Fruit fly (Drosophila melanogaster) whole organism, embryonic: ENCODE data around the gene CG13386.
A peak's percentile ranks its signal among the peaks of the same experiment; 100 is the strongest.

ENCODE experiments used
- ATbp ChIP-seq: fragments of 200-800 bp; sonication (Bioruptor generic); optimal IDR thresholded peaks from 2 replicates; lab custom pipeline; 2017; ENCODE audit warnings: missing biosample characterization, mild to moderate bottlenecking, missing genetic modification characterization, missing genetic modification reagents
- Antp ChIP-seq: fragments of 200-800 bp; sonication (Bioruptor generic); optimal IDR thresholded peaks from 3 replicates; lab custom pipeline; 2016; ENCODE audit warnings: missing biosample characterization, missing genetic modification characterization
- Atf3 ChIP-seq: fragments of 200-800 bp; sonication (Bioruptor generic); optimal IDR thresholded peaks from 3 replicates; lab custom pipeline; 2016; ENCODE audit warnings: missing biosample characterization, missing genetic modification characterization
- CG10267 ChIP-seq: fragments of 200-800 bp; sonication (Bioruptor generic); optimal IDR thresholded peaks from 2 replicates; lab custom pipeline; 2018; ENCODE audit warnings: missing biosample characterization, mild to moderate bottlenecking, missing genetic modification characterization, moderate library complexity
- CG10462 ChIP-seq: fragments of 200-800 bp; sonication (Bioruptor generic); optimal IDR thresholded peaks from 2 replicates; lab custom pipeline; 2016; ENCODE audit warnings: missing biosample characterization, missing genetic modification characterization
- CG11247 ChIP-seq: fragments of 200-800 bp; sonication (Bioruptor generic); IDR thresholded peaks from 2 replicates; pipeline ENCODE4 v1.3.6; 2022; ENCODE audit warnings: missing biosample characterization, missing genetic modification characterization
- CG11695 ChIP-seq: fragments of 200-800 bp; sonication (Bioruptor generic); IDR thresholded peaks from 3 replicates; pipeline ENCODE4 v1.3.6; 2022; ENCODE audit warnings: missing biosample characterization, missing genetic modification characterization
- CG12104 ChIP-seq: fragments of 200-800 bp; sonication (Bioruptor generic); optimal IDR thresholded peaks from 3 replicates; lab custom pipeline; 2016; ENCODE audit warnings: missing biosample characterization, missing genetic modification characterization
- CG15514 ChIP-seq: fragments of 200-800 bp; sonication (Bioruptor generic); optimal IDR thresholded peaks from 3 replicates; lab custom pipeline; 2017; ENCODE audit warnings: missing biosample characterization, missing genetic modification characterization, mild to moderate bottlenecking, moderate library complexity, missing genetic modification reagents
- CG15601 ChIP-seq: fragments of 200-800 bp; sonication (Bioruptor generic); optimal IDR thresholded peaks from 3 replicates; lab custom pipeline; 2019; ENCODE audit warnings: missing biosample characterization, mild to moderate bottlenecking, missing genetic modification characterization, moderate library complexity
- CG1603 ChIP-seq: fragments of 200-800 bp; sonication (Bioruptor generic); optimal IDR thresholded peaks from 2 replicates; lab custom pipeline; 2019; ENCODE audit warnings: missing biosample characterization, mild to moderate bottlenecking, missing genetic modification characterization, moderate library complexity
- CG17361 ChIP-seq: fragments of 200-800 bp; sonication (Bioruptor generic); IDR thresholded peaks from 3 replicates; pipeline ENCODE4 v1.3.6; 2022; ENCODE audit warnings: missing biosample characterization, missing genetic modification characterization
- CG2120 ChIP-seq: fragments of 200-800 bp; sonication (Bioruptor generic); optimal IDR thresholded peaks from 3 replicates; lab custom pipeline; 2016; ENCODE audit warnings: missing biosample characterization, missing genetic modification characterization
- CG2202 ChIP-seq: fragments of 200-800 bp; sonication (Bioruptor generic); optimal IDR thresholded peaks from 2 replicates; lab custom pipeline; 2018; ENCODE audit warnings: missing biosample characterization, mild to moderate bottlenecking, missing genetic modification characterization
- CG3065 ChIP-seq: fragments of 200-800 bp; sonication (Bioruptor generic); optimal IDR thresholded peaks from 2 replicates; lab custom pipeline; 2016; ENCODE audit warnings: missing biosample characterization, missing genetic modification characterization
- CG32532 ChIP-seq: fragments of 200-800 bp; sonication (Bioruptor generic); IDR thresholded peaks from 2 replicates; pipeline ENCODE4 v1.3.6; 2022; ENCODE audit warnings: missing biosample characterization, missing genetic modification characterization
- CG3281 ChIP-seq: fragments of 200-800 bp; sonication (Bioruptor generic); optimal IDR thresholded peaks from 3 replicates; lab custom pipeline; 2017; ENCODE audit warnings: missing biosample characterization, mild to moderate bottlenecking, missing genetic modification characterization
- CG34224 ChIP-seq: fragments of 200-800 bp; sonication (Bioruptor generic); IDR thresholded peaks from 3 replicates; pipeline ENCODE4 v1.3.6; 2022; ENCODE audit warnings: missing biosample characterization, missing genetic modification characterization; ENCODE audit not compliant: partially characterized antibody
- CG5245 ChIP-seq: fragments of 200-800 bp; sonication (Bioruptor generic); optimal IDR thresholded peaks from 3 replicates; lab custom pipeline; 2016; ENCODE audit warnings: missing biosample characterization, missing genetic modification characterization
- CG8281 ChIP-seq: fragments of 200-800 bp; sonication (Bioruptor generic); optimal IDR thresholded peaks from 2 replicates; lab custom pipeline; 2018; ENCODE audit warnings: missing biosample characterization, mild to moderate bottlenecking, missing genetic modification characterization, moderate library complexity
- CG8388 ChIP-seq: fragments of 200-800 bp; sonication (Bioruptor generic); optimal IDR thresholded peaks from 2 replicates; lab custom pipeline; 2019; ENCODE audit warnings: missing biosample characterization, mild to moderate bottlenecking, missing genetic modification characterization, moderate library complexity
- CG9817 ChIP-seq: fragments of 200-800 bp; sonication (Bioruptor generic); optimal IDR thresholded peaks from 2 replicates; lab custom pipeline; 2018; ENCODE audit warnings: missing biosample characterization, mild to moderate bottlenecking, missing genetic modification characterization, moderate library complexity
- D19B ChIP-seq: fragments of 200-800 bp; sonication (Bioruptor generic); optimal IDR thresholded peaks from 2 replicates; lab custom pipeline; 2017; ENCODE audit warnings: missing biosample characterization, mild to moderate bottlenecking, missing genetic modification characterization
- Dbx ChIP-seq: fragments of 200-800 bp; sonication (Bioruptor generic); IDR thresholded peaks from 3 replicates; pipeline ENCODE4 v1.3.6; 2022; ENCODE audit warnings: missing biosample characterization, missing genetic modification characterization
- Dref ChIP-seq: fragments of 200-800 bp; sonication (Bioruptor generic); IDR thresholded peaks from 2 replicates; pipeline ENCODE4 v1.3.6; 2022; ENCODE audit warnings: missing biosample characterization, missing genetic modification characterization
- E2f1 ChIP-seq: fragments of 200-800 bp; sonication (Bioruptor generic); IDR thresholded peaks from 2 replicates; pipeline ENCODE4 v1.3.6; 2022; ENCODE audit warnings: missing biosample characterization, missing genetic modification characterization
- Hr3 ChIP-seq: fragments of 200-800 bp; sonication (Bioruptor generic); optimal IDR thresholded peaks from 3 replicates; lab custom pipeline; 2016; ENCODE audit warnings: missing biosample characterization, missing genetic modification characterization
- Lim3 ChIP-seq: fragments of 200-800 bp; sonication (Bioruptor generic); IDR thresholded peaks from 2 replicates; pipeline ENCODE4 v1.3.6; 2022; ENCODE audit warnings: missing biosample characterization, missing genetic modification characterization
- NFAT ChIP-seq: fragments of 200-800 bp; sonication (Bioruptor generic); IDR thresholded peaks from 2 replicates; pipeline ENCODE4 v1.3.6; 2022; ENCODE audit warnings: missing biosample characterization, missing genetic modification characterization
- Neu2 ChIP-seq: fragments of 200-800 bp; sonication (Bioruptor generic); optimal IDR thresholded peaks from 3 replicates; lab custom pipeline; 2016; ENCODE audit warnings: missing biosample characterization, missing genetic modification characterization, borderline replicate concordance
- Sox100B ChIP-seq: fragments of 200-800 bp; sonication (Bioruptor generic); optimal IDR thresholded peaks from 3 replicates; lab custom pipeline; 2018; ENCODE audit warnings: missing biosample characterization, mild to moderate bottlenecking, missing genetic modification characterization
- Spps ChIP-seq: fragments of 200-800 bp; sonication (Bioruptor generic); optimal IDR thresholded peaks from 2 replicates; lab custom pipeline; 2018; ENCODE audit warnings: missing biosample characterization, mild to moderate bottlenecking, missing genetic modification characterization
- Stat92E ChIP-seq, 3 experiments: fragments of >200 bp in 2 of 3; fragments of 200-800 bp in 1 of 3; sonication (Bioruptor generic) in 1 of 3; optimal IDR thresholded peaks; 2 replicates each; lab custom pipeline; 2017 to 2019; ENCODE audit warnings: missing biosample characterization in 3 of 3, missing genetic modification characterization in 3 of 3, mild to moderate bottlenecking in 1 of 3, moderate library complexity in 1 of 3
- TFAM ChIP-seq: fragments of 200-800 bp; sonication (Bioruptor generic); optimal IDR thresholded peaks from 2 replicates; lab custom pipeline; 2017; ENCODE audit warnings: missing biosample characterization, missing genetic modification characterization, inconsistent platforms
- ara ChIP-seq: fragments of 200-800 bp; sonication (Bioruptor generic); IDR thresholded peaks from 2 replicates; pipeline ENCODE4 v1.3.6; 2022; ENCODE audit warnings: missing biosample characterization, missing genetic modification characterization
- dimm ChIP-seq: fragments of 200-800 bp; sonication (Bioruptor generic); IDR thresholded peaks from 2 replicates; pipeline ENCODE4 v1.3.6; 2022; ENCODE audit warnings: missing biosample characterization, missing genetic modification characterization
- eyg ChIP-seq: fragments of 200-800 bp; sonication (Bioruptor generic); optimal IDR thresholded peaks from 3 replicates; lab custom pipeline; 2016; ENCODE audit warnings: missing biosample characterization, missing genetic modification characterization
- hb ChIP-seq: fragments of 200-800 bp; sonication (Bioruptor generic); IDR thresholded peaks from 3 replicates; pipeline ENCODE4 v1.3.6; 2022; ENCODE audit warnings: missing biosample characterization, missing genetic modification characterization; ENCODE audit not compliant: partially characterized antibody
- luna ChIP-seq: fragments of 200-800 bp; sonication (Bioruptor generic); optimal IDR thresholded peaks from 2 replicates; lab custom pipeline; 2016; ENCODE audit warnings: missing biosample characterization, missing genetic modification characterization
- mam ChIP-seq: fragments of 200-800 bp; sonication (Bioruptor generic); optimal IDR thresholded peaks from 3 replicates; lab custom pipeline; 2016; ENCODE audit warnings: missing biosample characterization, missing genetic modification characterization
- nerfin-1 ChIP-seq: fragments of 200-800 bp; sonication (Bioruptor generic); optimal IDR thresholded peaks from 3 replicates; lab custom pipeline; 2019; ENCODE audit warnings: missing biosample characterization, mild to moderate bottlenecking, missing genetic modification characterization, moderate library complexity
- nmo ChIP-seq: fragments of 200-800 bp; sonication (Bioruptor generic); optimal IDR thresholded peaks from 2 replicates; lab custom pipeline; 2018; ENCODE audit warnings: missing biosample characterization, mild to moderate bottlenecking, missing genetic modification characterization, moderate library complexity
- pb ChIP-seq: fragments of 200-800 bp; sonication (Bioruptor generic); optimal IDR thresholded peaks from 3 replicates; lab custom pipeline; 2016; ENCODE audit warnings: missing biosample characterization, missing genetic modification characterization
- pnt ChIP-seq: fragments of 200-800 bp; sonication (Bioruptor generic); optimal IDR thresholded peaks from 3 replicates; lab custom pipeline; 2016; ENCODE audit warnings: missing biosample characterization, missing genetic modification characterization
- sisA ChIP-seq: fragments of 200-800 bp; sonication (Bioruptor generic); IDR thresholded peaks from 2 replicates; pipeline ENCODE4 v1.3.6; 2022; ENCODE audit warnings: missing biosample characterization, missing genetic modification characterization
- sob ChIP-seq: fragments of 200-800 bp; sonication (Bioruptor generic); IDR thresholded peaks from 2 replicates; pipeline ENCODE4 v1.3.6; 2022; ENCODE audit warnings: missing biosample characterization, missing genetic modification characterization
- vnd ChIP-seq: fragments of 200-800 bp; sonication (Bioruptor generic); IDR thresholded peaks from 3 replicates; pipeline ENCODE4 v1.3.6; 2022; ENCODE audit warnings: missing biosample characterization, missing genetic modification characterization; ENCODE audit not compliant: partially characterized antibody
- zen ChIP-seq: fragments of 200-800 bp; sonication (Bioruptor generic); optimal IDR thresholded peaks from 3 replicates; lab custom pipeline; 2018; ENCODE audit warnings: missing biosample characterization, mild to moderate bottlenecking, missing genetic modification characterization, moderate library complexity
- zfh2 ChIP-seq: fragments of 200-800 bp; sonication (Bioruptor generic); optimal IDR thresholded peaks from 2 replicates; lab custom pipeline; 2016; ENCODE audit warnings: missing biosample characterization, missing genetic modification characterization

CG13386 gene

dm6 chr2L:8362273-8362954 is 36.4 kb upstream of the CG13386 start, which contains the start of gene CG7627 (continued):
- TF ChIP-seq CG15601 (tag; lab: Kevin White, UChicago), result peak; percentile 41
- TF ChIP-seq CG8281 (tag; lab: Kevin White, UChicago), result peak; percentile 50
- TF ChIP-seq NFAT (GFP tag; lab: Robert Waterston, UW), result peak; percentile 82
- TF ChIP-seq nmo (GFP tag; lab: Kevin White, UChicago), result peak; percentile 67
- TF ChIP-seq CG8388 (GFP tag; lab: Kevin White, UChicago), result peak; percentile 55
- peak; percentile 61 for TF ChIP-seq CG5245
- peak; percentile 85 for TF ChIP-seq Dbx (GFP tag; lab: Robert Waterston, UW)
- TF ChIP-seq CG10267 (tag; lab: Kevin White, UChicago), result peak; percentile 65
- no peak for TF ChIP-seq Lim3 (GFP tag; lab: Robert Waterston, UW)
- no peak for TF ChIP-seq Spps
- peak; percentile 67 for TF ChIP-seq pb
- peak; percentile 84 for TF ChIP-seq mam
- peak; percentile 27 for TF ChIP-seq Dref (GFP tag; lab: Robert Waterston, UW)
- peak; percentile 81 for TF ChIP-seq CG17361 (GFP tag; lab: Robert Waterston, UW)
- TF ChIP-seq CG1603, result peak; percentile 80
- peak; percentile 89 for TF ChIP-seq CG2120 (GFP tag; lab: Kevin White, UChicago)
- peak; percentile 63 for TF ChIP-seq E2f1 (GFP tag; lab: Robert Waterston, UW)
- peak; percentile 1 for TF ChIP-seq luna (GFP tag; lab: Kevin White, UChicago)
- TF ChIP-seq CG12104, result peak; percentile 76
- peak; percentile 79 for TF ChIP-seq Sox100B (GFP tag; lab: Kevin White, UChicago)
- no peak for TF ChIP-seq hb
- peak; percentile 59 for TF ChIP-seq pnt
- peak; percentile 11 for TF ChIP-seq zen (tag; lab: Kevin White, UChicago)
- peak; percentile 45 for TF ChIP-seq CG10462 (GFP tag; lab: Kevin White, UChicago)
- peak; percentile 88 for TF ChIP-seq CG11247
- peak; percentile 74 for TF ChIP-seq CG9817 (tag; lab: Kevin White, UChicago)
- TF ChIP-seq CG11695 (GFP tag; lab: Robert Waterston, UW), result peak; percentile 72; the same call in 2 of the 3 replicates
- TF ChIP-seq CG3065 (GFP tag; lab: Kevin White, UChicago), result no peak
- peak; percentile 71 for TF ChIP-seq ara
- TF ChIP-seq vnd (GFP tag; lab: Robert Waterston, UW), result no peak
- peak; percentile 64 for TF ChIP-seq sob
- no peak for TF ChIP-seq CG34224 (GFP tag; lab: Robert Waterston, UW)
- peak; percentile 44 for TF ChIP-seq Atf3 (GFP tag; lab: Kevin White, UChicago)
- peak; percentile 53 for TF ChIP-seq CG15514 (GFP tag; lab: Kevin White, UChicago)
- TF ChIP-seq Hr3 (GFP tag; lab: Kevin White, UChicago), result peak; percentile 62
- no peak for TF ChIP-seq TFAM
- TF ChIP-seq dimm (GFP tag; lab: Robert Waterston, UW), result peak; percentile 70; the same call in 1 of the 2 replicates
- TF ChIP-seq D19B (GFP tag; lab: Kevin White, UChicago), result peak; percentile 64
- TF ChIP-seq Neu2 (GFP tag; lab: Kevin White, UChicago), result no peak
- peak; percentile 81 for TF ChIP-seq CG3281
- peak; percentile 50 for TF ChIP-seq eyg
- TF ChIP-seq sisA (GFP tag; lab: Robert Waterston, UW), result peak; percentile 79
- TF ChIP-seq Antp (GFP tag; lab: Kevin White, UChicago), result peak; percentile 70
- TF ChIP-seq ATbp (GFP tag; lab: Kevin White, UChicago), result peak; percentile 68
- peak; percentile 88 for TF ChIP-seq CG32532 (GFP tag; lab: Robert Waterston, UW)
- TF ChIP-seq CG2202 (tag; lab: Kevin White, UChicago), result no peak
- peak; percentile 74 for TF ChIP-seq zfh2
- TF ChIP-seq Stat92E (GFP tag; optimal IDR thresholded peaks at IDR 0.05; lab: Kevin White, UChicago), result no peak
- TF ChIP-seq nerfin-1 (tag; lab: Kevin White, UChicago), result peak; percentile 17
